Worm (Caenorhabditis elegans) whole organism, mixed stage, embryonic: ENCODE results near the gene C09G1.4.

Experiments
- M03D4.4 ChIP-seq: sonication (generic microtip); optimal IDR thresholded peaks from 2 replicates; lab custom pipeline; 2017; ENCODE audit warnings: mild to moderate bottlenecking, missing genetic modification characterization, missing compliant biosample characterization
- bed-3 ChIP-seq: fragments of 200-800 bp; sonication (Bioruptor generic); optimal IDR thresholded peaks from 3 replicates; lab custom pipeline; 2018; ENCODE audit warnings: mild to moderate bottlenecking, missing genetic modification characterization, moderate library complexity, missing compliant biosample characterization
- blmp-1 ChIP-seq: fragments of 150-350 bp; optimal IDR thresholded peaks from 2 replicates; lab custom pipeline; 2014; ENCODE audit warnings: missing biosample characterization, missing genetic modification characterization
- ceh-39 ChIP-seq: fragments of 150-350 bp; optimal IDR thresholded peaks from 2 replicates; lab custom pipeline; 2014; ENCODE audit warnings: missing biosample characterization, missing genetic modification characterization
- ceh-43 ChIP-seq: fragments of 200-800 bp; sonication (Bioruptor generic); optimal IDR thresholded peaks from 2 replicates; lab custom pipeline; 2018; ENCODE audit warnings: mild to moderate bottlenecking, missing genetic modification characterization, moderate library complexity, missing compliant biosample characterization
- ceh-83 ChIP-seq: fragments of 200-800 bp; sonication (Bioruptor generic); optimal IDR thresholded peaks from 2 replicates; lab custom pipeline; 2018; ENCODE audit warnings: mild to moderate bottlenecking, missing genetic modification characterization, missing compliant biosample characterization
- ces-1 ChIP-seq: fragments of 150-350 bp; optimal IDR thresholded peaks from 2 replicates; lab custom pipeline; 2014; ENCODE audit warnings: missing biosample characterization, missing genetic modification reagents, missing genetic modification characterization
- drap-1 ChIP-seq: fragments of 200-800 bp; sonication (Bioruptor generic); optimal IDR thresholded peaks from 3 replicates; lab custom pipeline; 2018; ENCODE audit warnings: mild to moderate bottlenecking, missing genetic modification characterization, missing compliant biosample characterization
- elt-1 ChIP-seq: sonication (generic microtip); optimal IDR thresholded peaks from 2 replicates; lab custom pipeline; 2017; ENCODE audit warnings: missing genetic modification characterization, mild to moderate bottlenecking, missing compliant biosample characterization, antibody characterized with exemption, moderate library complexity, borderline replicate concordance; ENCODE audit not compliant: insufficient read depth
- elt-3 ChIP-seq: fragments of 150-350 bp; optimal IDR thresholded peaks from 2 replicates; lab custom pipeline; 2014; ENCODE audit warnings: missing biosample characterization, missing genetic modification characterization
- flh-1 ChIP-seq: fragments of 200-800 bp; sonication (Bioruptor generic); optimal IDR thresholded peaks from 2 replicates; lab custom pipeline; 2018; ENCODE audit warnings: mild to moderate bottlenecking, missing genetic modification characterization, moderate library complexity, missing compliant biosample characterization
- ham-2 ChIP-seq: fragments of 200-800 bp; sonication (Bioruptor generic); optimal IDR thresholded peaks from 2 replicates; lab custom pipeline; 2018; ENCODE audit warnings: mild to moderate bottlenecking, missing genetic modification characterization, missing compliant biosample characterization
- lin-32 ChIP-seq: fragments of 200-800 bp; sonication (Bioruptor generic); optimal IDR thresholded peaks from 2 replicates; lab custom pipeline; 2018; ENCODE audit warnings: mild to moderate bottlenecking, missing genetic modification characterization, missing compliant biosample characterization
- lsy-2 ChIP-seq: fragments of 150-350 bp; optimal IDR thresholded peaks from 2 replicates; lab custom pipeline; 2014; ENCODE audit warnings: missing biosample characterization, missing genetic modification characterization
- mab-5 ChIP-seq: fragments of 150-350 bp; optimal IDR thresholded peaks from 2 replicates; lab custom pipeline; 2014; ENCODE audit warnings: missing biosample characterization, missing genetic modification characterization
- mep-1 ChIP-seq: fragments of 150-350 bp; optimal IDR thresholded peaks from 2 replicates; lab custom pipeline; 2017; ENCODE audit warnings: missing biosample characterization, missing genetic modification reagents, missing genetic modification characterization, inconsistent platforms
- mls-2 ChIP-seq: sonication (generic microtip); optimal IDR thresholded peaks from 2 replicates; lab custom pipeline; 2016; ENCODE audit warnings: mild to moderate bottlenecking, missing genetic modification characterization, moderate library complexity, missing compliant biosample characterization
- nhr-12 ChIP-seq: fragments of 150-350 bp; optimal IDR thresholded peaks from 2 replicates; lab custom pipeline; 2014; ENCODE audit warnings: missing biosample characterization, missing genetic modification characterization
- nhr-2 ChIP-seq: fragments of 150-350 bp; optimal IDR thresholded peaks from 2 replicates; lab custom pipeline; 2014; ENCODE audit warnings: missing biosample characterization, missing genetic modification characterization
- nhr-237 ChIP-seq: fragments of 150-350 bp; optimal IDR thresholded peaks from 2 replicates; lab custom pipeline; 2014; ENCODE audit warnings: missing biosample characterization, missing genetic modification characterization
- nhr-28 ChIP-seq: fragments of 150-350 bp; optimal IDR thresholded peaks from 2 replicates; lab custom pipeline; 2014; ENCODE audit warnings: missing biosample characterization, missing genetic modification characterization
- nhr-76 ChIP-seq: sonication (generic microtip); optimal IDR thresholded peaks from 2 replicates; lab custom pipeline; 2017; ENCODE audit warnings: missing biosample characterization, missing genetic modification characterization
- pha-4 ChIP-seq: fragments of 150-350 bp; optimal IDR thresholded peaks from 2 replicates; lab custom pipeline; 2018; ENCODE audit warnings: missing biosample characterization, missing genetic modification reagents, missing genetic modification characterization
- sem-2 ChIP-seq: fragments of 200-800 bp; sonication (Bioruptor generic); optimal IDR thresholded peaks from 2 replicates; lab custom pipeline; 2018; ENCODE audit warnings: mild to moderate bottlenecking, missing genetic modification characterization, missing compliant biosample characterization
- sptf-1 ChIP-seq: sonication (generic microtip); optimal IDR thresholded peaks from 2 replicates; lab custom pipeline; 2017; ENCODE audit warnings: mild to moderate bottlenecking, missing genetic modification characterization, moderate library complexity, missing compliant biosample characterization
- tbx-8 ChIP-seq: fragments of 200-800 bp; sonication (Bioruptor generic); optimal IDR thresholded peaks from 2 replicates; lab custom pipeline; 2018; ENCODE audit warnings: mild to moderate bottlenecking, missing genetic modification characterization, moderate library complexity, missing compliant biosample characterization
- unc-39 ChIP-seq: fragments of 150-350 bp; optimal IDR thresholded peaks from 2 replicates; lab custom pipeline; 2014; ENCODE audit warnings: missing biosample characterization, missing genetic modification characterization
- zip-8 ChIP-seq: fragments of 150-350 bp; optimal IDR thresholded peaks from 2 replicates; lab custom pipeline; 2014; ENCODE audit warnings: missing biosample characterization, missing genetic modification characterization
- ztf-11 ChIP-seq: fragments of 150-350 bp; optimal IDR thresholded peaks from 2 replicates; lab custom pipeline; 2014; ENCODE audit warnings: missing biosample characterization, missing genetic modification characterization

C09G1.4 gene

DNA sequence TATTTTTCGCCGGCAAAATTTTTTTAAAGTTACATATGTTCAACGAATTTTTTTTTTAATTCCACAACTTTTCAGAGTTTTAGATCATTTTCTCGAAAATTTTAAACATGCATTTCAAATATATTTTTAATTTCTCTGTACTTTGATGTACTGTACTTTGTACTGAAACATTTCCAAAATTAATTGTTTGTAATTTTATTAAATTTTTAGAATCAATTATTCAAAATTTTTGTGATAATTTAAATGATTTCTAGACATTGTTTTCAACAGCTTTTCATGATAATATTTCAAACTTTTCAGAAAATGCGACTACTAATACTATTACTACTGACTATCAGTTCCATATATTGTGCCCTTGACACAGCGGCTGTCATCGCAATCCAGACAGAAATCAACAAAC is 62.7 kb downstream of the C09G1.4 start, which contains the start of gene mec-5:
mec-5 (plus strand) TSS at position 301 of the 400 bp plus-strand sequence.
- TF ChIP-seq ces-1 (GFP tag; lab: Kevin White, UChicago) = no peak
- TF ChIP-seq lsy-2 (tag; lab: Kevin White, UChicago) = no peak
- no peak for TF ChIP-seq ceh-39 (tag; lab: Kevin White, UChicago)
- no peak for TF ChIP-seq flh-1 (GFP tag; lab: Kevin White, UChicago)
- no peak for TF ChIP-seq lin-32 (GFP tag; lab: Kevin White, UChicago)
- TF ChIP-seq ham-2 = no peak
- no peak for TF ChIP-seq mep-1 (tag; lab: Kevin White, UChicago)
- no peak for TF ChIP-seq tbx-8
- TF ChIP-seq blmp-1 = no peak
- TF ChIP-seq mls-2 (tag; lab: Kevin White, UChicago) = no peak
- no peak for TF ChIP-seq pha-4 (tag; lab: Kevin White, UChicago)
- no peak for TF ChIP-seq mab-5
- TF ChIP-seq sem-2 = no peak
- no peak for TF ChIP-seq nhr-2 (tag; lab: Kevin White, UChicago)
- no peak for TF ChIP-seq M03D4.4 (tag; lab: Kevin White, UChicago)
- TF ChIP-seq nhr-28 = no peak
- TF ChIP-seq sptf-1 = no peak
- TF ChIP-seq nhr-12 = no peak
- no peak for TF ChIP-seq elt-1 (tag; lab: Kevin White, UChicago)
- no peak for TF ChIP-seq unc-39 (tag; lab: Kevin White, UChicago)

ce11 chrX:15939759-15940334 is 66.6 kb downstream of the C09G1.4 start:
- TF ChIP-seq ztf-11 (tag; lab: Kevin White, UChicago) (no peak), sem-2 (no peak), mls-2 (tag; lab: Kevin White, UChicago) (no peak), elt-3 (tag; lab: Kevin White, UChicago) (no peak), flh-1 (GFP tag; lab: Kevin White, UChicago) (no peak), blmp-1 (no peak), drap-1 (GFP tag; lab: Kevin White, UChicago) (no peak), nhr-12 (no peak), nhr-237 (no peak)
- TF ChIP-seq, all 35 proteins: peak for 0

ce11 chrX:15939224-15939623 is 67.2 kb downstream of the C09G1.4 start, which contains the start of gene mrp-3:
TSS of gene mrp-3 (minus strand) at chrX:15939324.
- no peak for TF ChIP-seq pha-4 (tag; lab: Kevin White, UChicago)
- no peak for TF ChIP-seq lsy-2 (tag; lab: Kevin White, UChicago)
- no peak for TF ChIP-seq ces-1 (GFP tag; lab: Kevin White, UChicago)
- no peak for TF ChIP-seq elt-1 (tag; lab: Kevin White, UChicago)
- TF ChIP-seq ceh-43 (GFP tag; lab: Kevin White, UChicago) = no peak
- TF ChIP-seq bed-3 = no peak
- no peak for TF ChIP-seq zip-8 (tag; lab: Kevin White, UChicago)
- TF ChIP-seq ceh-83 (GFP tag; lab: Kevin White, UChicago) = no peak
- TF ChIP-seq nhr-76 (tag; lab: Kevin White, UChicago) = no peak
- no peak for TF ChIP-seq nhr-28
- TF ChIP-seq nhr-12 = no peak
- TF ChIP-seq, all 35 proteins: peak for 0
